Fruit fly (Drosophila melanogaster) whole organism, embryonic: ENCODE measurements around the gene CG13041.

Source experiments
- CG11093 ChIP-seq: fragments of 200-800 bp; sonication (Bioruptor generic); IDR thresholded peaks from 3 replicates; pipeline ENCODE4 v1.3.6; 2022; ENCODE audit warnings: missing biosample characterization, missing genetic modification characterization
- CG12104 ChIP-seq: fragments of 200-800 bp; sonication (Bioruptor generic); optimal IDR thresholded peaks from 3 replicates; lab custom pipeline; 2016; ENCODE audit warnings: missing biosample characterization, missing genetic modification characterization
- dpn ChIP-seq, 2 experiments: fragments of 200-800 bp; sonication (Bioruptor generic); optimal IDR thresholded peaks; 3 replicates each; lab custom pipeline; 2016; ENCODE audit warnings: missing biosample characterization in 2 of 2, missing genetic modification characterization in 2 of 2
- repo ChIP-seq: fragments of 200-800 bp; sonication (Bioruptor generic); optimal IDR thresholded peaks from 2 replicates; lab custom pipeline; 2016; ENCODE audit warnings: missing biosample characterization, missing genetic modification characterization

dm6 chr3L:16359795-16360194 lies 40.5 kb upstream of the CG13041 start:
- TF ChIP-seq repo (GFP tag; lab: Kevin White, UChicago) (no peak), CG11093 (GFP tag; lab: Robert Waterston, UW) (no peak), CG12104 (GFP tag; lab: Kevin White, UChicago) (no peak), dpn (GFP tag; optimal IDR thresholded peaks at IDR 0.05; lab: Kevin White, UChicago) (no peak)
